Fruit fly (Drosophila melanogaster): ENCODE results near the gene AsnS.

Gene AsnS

DNA sequence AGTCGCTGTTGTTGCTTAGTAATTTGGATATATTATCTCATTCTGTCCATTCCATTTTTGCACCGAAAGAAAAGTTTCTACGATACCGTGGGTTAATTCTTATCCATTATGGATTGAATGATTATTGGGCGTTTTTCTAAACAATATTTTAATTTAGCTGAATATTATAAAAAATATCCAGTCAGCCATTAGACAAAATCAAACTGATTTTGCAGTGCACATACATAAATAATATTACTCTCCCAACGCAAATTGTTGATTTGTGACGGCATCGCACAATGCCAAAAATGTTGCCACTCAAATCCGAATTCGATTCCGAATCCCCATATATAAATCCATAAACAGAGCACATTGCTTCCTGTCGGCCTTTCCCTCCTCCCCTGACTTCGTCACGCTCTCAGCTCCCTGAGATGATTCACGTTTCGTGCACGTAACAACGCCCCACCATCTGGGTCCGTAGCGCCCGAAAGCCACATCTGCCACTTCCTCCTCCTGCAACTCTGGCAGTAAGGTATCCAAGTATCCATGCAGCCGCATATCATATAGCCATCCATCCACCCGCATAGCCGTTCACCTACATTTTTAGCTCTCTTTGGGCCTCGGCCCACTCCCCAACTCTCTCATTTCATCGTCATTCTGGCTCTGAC lies 4.1 kb downstream of the AsnS start (continued):
- TF ChIP-seq CG15269 (tag; optimal IDR thresholded peaks at IDR 0.05) (peak; percentile 81), CG8388 (GFP tag; optimal IDR thresholded peaks at IDR 0.05) (peak; percentile 7), Jarid2 (GFP tag; optimal IDR thresholded peaks at IDR 0.05) (peak; percentile 16), CG11093 (GFP tag; IDR thresholded peaks at IDR 0.05) (no peak), HLH54F (GFP tag; optimal IDR thresholded peaks at IDR 0.05) (peak; percentile 51), Mes4 (GFP tag; optimal IDR thresholded peaks at IDR 0.05) (no peak), CG17328 (GFP tag; IDR thresholded peaks at IDR 0.05) (0 out of 2 replicates have a peak, but pooled peaks have one; percentile 25), lov (optimal IDR thresholded peaks at IDR 0.05) (no peak), lov (GFP tag; IDR thresholded peaks at IDR 0.05) (no peak), rib (GFP tag; IDR thresholded peaks at IDR 0.05) (peak; percentile 85; the same call in 1 of the 2 replicates), sna (GFP tag; IDR thresholded peaks at IDR 0.05; ENCODE audit: partially characterized antibody) (no peak), CG6689 (GFP tag; IDR thresholded peaks at IDR 0.05) (peak; percentile 67), CG2116 (GFP tag; optimal IDR thresholded peaks at IDR 0.05) (peak; percentile 36), CG32772 (GFP tag; IDR thresholded peaks at IDR 0.05) (peak; percentile 61; the same call in 1 of the 2 replicates), CG8765 (GFP tag; IDR thresholded peaks at IDR 0.05) (no peak), ewg (GFP tag; optimal IDR thresholded peaks at IDR 0.05) (no peak), az2 (GFP tag; optimal IDR thresholded peaks at IDR 0.05) (peak; percentile 47), Hey (tag; optimal IDR thresholded peaks at IDR 0.05) (no peak), sens-2 (GFP tag; IDR thresholded peaks at IDR 0.05) (no peak), C15 (GFP tag; IDR thresholded peaks at IDR 0.05) (no peak), nau (GFP tag; optimal IDR thresholded peaks at IDR 0.05) (no peak), CG7786 (GFP tag; optimal IDR thresholded peaks at IDR 0.05) (peak; percentile 55), ac (GFP tag; optimal IDR thresholded peaks at IDR 0.05) (no peak), Atf-2 (GFP tag; optimal IDR thresholded peaks at IDR 0.05) (no peak), en (GFP tag; optimal IDR thresholded peaks at IDR 0.05) (no peak), ssp (GFP tag; IDR thresholded peaks at IDR 0.05) (0 out of 2 replicates have a peak, but pooled peaks have one; percentile 17), CG15696 (tag; optimal IDR thresholded peaks at IDR 0.05) (peak; percentile 11), CG14710 (tag; optimal IDR thresholded peaks at IDR 0.05) (no peak), Rx (GFP tag; IDR thresholded peaks at IDR 0.05) (no peak), Fer2 (tag; optimal IDR thresholded peaks at IDR 0.05) (peak; percentile 7), NC2α (GFP tag; optimal IDR thresholded peaks at IDR 0.05) (no peak), exex (tag; optimal IDR thresholded peaks at IDR 0.05) (peak; percentile 30), crol (GFP tag; IDR thresholded peaks at IDR 0.05) (peak; percentile 74), CG10654 (GFP tag; optimal IDR thresholded peaks at IDR 0.05) (peak; percentile 40), Med (GFP tag) (peak; percentile 90), Elba2 (GFP tag; optimal IDR thresholded peaks at IDR 0.05) (no peak), sima (GFP tag; optimal IDR thresholded peaks at IDR 0.05) (no peak), CG15514 (GFP tag; optimal IDR thresholded peaks at IDR 0.05) (peak; percentile 65), scrt (GFP tag; optimal IDR thresholded peaks at IDR 0.05) (peak; percentile 57), zf30C (GFP tag; optimal IDR thresholded peaks at IDR 0.05) (peak; percentile 9), TFAM (GFP tag; optimal IDR thresholded peaks at IDR 0.05) (no peak), pan (optimal IDR thresholded peaks at IDR 0.05) (no peak), pan (GFP tag; optimal IDR thresholded peaks at IDR 0.05 in 1 of 2, IDR thresholded peaks at IDR 0.05 in 1 of 2) (peak in 1 of 2 experiments; percentile 69), B-H2 (GFP tag; optimal IDR thresholded peaks at IDR 0.05) (peak; percentile 5), Antp (GFP tag; optimal IDR thresholded peaks at IDR 0.05) (peak; percentile 31), CG4617 (GFP tag; optimal IDR thresholded peaks at IDR 0.05; ENCODE audit: borderline replicate concordance) (no peak), Atf6 (GFP tag; IDR thresholded peaks at IDR 0.05) (peak; percentile 86), ash1 (GFP tag; optimal IDR thresholded peaks at IDR 0.05) (no peak), HHEX (GFP tag; optimal IDR thresholded peaks at IDR 0.05) (peak; percentile 66), bsh (GFP tag; optimal IDR thresholded peaks at IDR 0.05) (no peak)
